Worm (Caenorhabditis elegans) whole organism, mixed stage, embryonic: ENCODE data around the gene F38B2.6.

Source experiments
- M03D4.4 ChIP-seq: sonication (generic microtip); optimal IDR thresholded peaks from 2 replicates; lab custom pipeline; 2017; ENCODE audit warnings: mild to moderate bottlenecking, missing genetic modification characterization, missing compliant biosample characterization
- bed-3 ChIP-seq: fragments of 200-800 bp; sonication (Bioruptor generic); optimal IDR thresholded peaks from 3 replicates; lab custom pipeline; 2018; ENCODE audit warnings: mild to moderate bottlenecking, missing genetic modification characterization, moderate library complexity, missing compliant biosample characterization
- blmp-1 ChIP-seq: fragments of 150-350 bp; optimal IDR thresholded peaks from 2 replicates; lab custom pipeline; 2014; ENCODE audit warnings: missing biosample characterization, missing genetic modification characterization
- ceh-39 ChIP-seq: fragments of 150-350 bp; optimal IDR thresholded peaks from 2 replicates; lab custom pipeline; 2014; ENCODE audit warnings: missing biosample characterization, missing genetic modification characterization
- ceh-83 ChIP-seq: fragments of 200-800 bp; sonication (Bioruptor generic); optimal IDR thresholded peaks from 2 replicates; lab custom pipeline; 2018; ENCODE audit warnings: mild to moderate bottlenecking, missing genetic modification characterization, missing compliant biosample characterization
- ces-1 ChIP-seq: fragments of 150-350 bp; optimal IDR thresholded peaks from 2 replicates; lab custom pipeline; 2014; ENCODE audit warnings: missing biosample characterization, missing genetic modification reagents, missing genetic modification characterization
- cnd-1 ChIP-seq: fragments of 200-800 bp; sonication (Bioruptor generic); optimal IDR thresholded peaks from 2 replicates; lab custom pipeline; 2018; ENCODE audit warnings: mild to moderate bottlenecking, missing genetic modification characterization, missing compliant biosample characterization
- drap-1 ChIP-seq: fragments of 200-800 bp; sonication (Bioruptor generic); optimal IDR thresholded peaks from 3 replicates; lab custom pipeline; 2018; ENCODE audit warnings: mild to moderate bottlenecking, missing genetic modification characterization, missing compliant biosample characterization
- elt-1 ChIP-seq: sonication (generic microtip); optimal IDR thresholded peaks from 2 replicates; lab custom pipeline; 2017; ENCODE audit warnings: missing genetic modification characterization, mild to moderate bottlenecking, missing compliant biosample characterization, antibody characterized with exemption, moderate library complexity, borderline replicate concordance; ENCODE audit not compliant: insufficient read depth
- elt-3 ChIP-seq: fragments of 150-350 bp; optimal IDR thresholded peaks from 2 replicates; lab custom pipeline; 2014; ENCODE audit warnings: missing biosample characterization, missing genetic modification characterization
- flh-1 ChIP-seq: fragments of 200-800 bp; sonication (Bioruptor generic); optimal IDR thresholded peaks from 2 replicates; lab custom pipeline; 2018; ENCODE audit warnings: mild to moderate bottlenecking, missing genetic modification characterization, moderate library complexity, missing compliant biosample characterization
- ham-2 ChIP-seq: fragments of 200-800 bp; sonication (Bioruptor generic); optimal IDR thresholded peaks from 2 replicates; lab custom pipeline; 2018; ENCODE audit warnings: mild to moderate bottlenecking, missing genetic modification characterization, missing compliant biosample characterization
- hlh-1 ChIP-seq: fragments of 150-350 bp; optimal IDR thresholded peaks from 2 replicates; lab custom pipeline; 2014; ENCODE audit warnings: missing biosample characterization, missing genetic modification reagents, missing genetic modification characterization
- lin-13 ChIP-seq: fragments of 150-350 bp; optimal IDR thresholded peaks from 2 replicates; lab custom pipeline; 2014; ENCODE audit warnings: missing biosample characterization, missing genetic modification characterization
- lin-32 ChIP-seq: fragments of 200-800 bp; sonication (Bioruptor generic); optimal IDR thresholded peaks from 2 replicates; lab custom pipeline; 2018; ENCODE audit warnings: mild to moderate bottlenecking, missing genetic modification characterization, missing compliant biosample characterization
- mab-5 ChIP-seq: fragments of 150-350 bp; optimal IDR thresholded peaks from 2 replicates; lab custom pipeline; 2014; ENCODE audit warnings: missing biosample characterization, missing genetic modification characterization
- mep-1 ChIP-seq: fragments of 150-350 bp; optimal IDR thresholded peaks from 2 replicates; lab custom pipeline; 2017; ENCODE audit warnings: missing biosample characterization, missing genetic modification reagents, missing genetic modification characterization, inconsistent platforms
- mls-2 ChIP-seq: sonication (generic microtip); optimal IDR thresholded peaks from 2 replicates; lab custom pipeline; 2016; ENCODE audit warnings: mild to moderate bottlenecking, missing genetic modification characterization, moderate library complexity, missing compliant biosample characterization
- nhr-12 ChIP-seq: fragments of 150-350 bp; optimal IDR thresholded peaks from 2 replicates; lab custom pipeline; 2014; ENCODE audit warnings: missing biosample characterization, missing genetic modification characterization
- nhr-2 ChIP-seq: fragments of 150-350 bp; optimal IDR thresholded peaks from 2 replicates; lab custom pipeline; 2014; ENCODE audit warnings: missing biosample characterization, missing genetic modification characterization
- nhr-237 ChIP-seq: fragments of 150-350 bp; optimal IDR thresholded peaks from 2 replicates; lab custom pipeline; 2014; ENCODE audit warnings: missing biosample characterization, missing genetic modification characterization
- nhr-28 ChIP-seq: fragments of 150-350 bp; optimal IDR thresholded peaks from 2 replicates; lab custom pipeline; 2014; ENCODE audit warnings: missing biosample characterization, missing genetic modification characterization
- nhr-76 ChIP-seq: sonication (generic microtip); optimal IDR thresholded peaks from 2 replicates; lab custom pipeline; 2017; ENCODE audit warnings: missing biosample characterization, missing genetic modification characterization
- pha-4 ChIP-seq: fragments of 150-350 bp; optimal IDR thresholded peaks from 2 replicates; lab custom pipeline; 2018; ENCODE audit warnings: missing biosample characterization, missing genetic modification reagents, missing genetic modification characterization
- sem-2 ChIP-seq: fragments of 200-800 bp; sonication (Bioruptor generic); optimal IDR thresholded peaks from 2 replicates; lab custom pipeline; 2018; ENCODE audit warnings: mild to moderate bottlenecking, missing genetic modification characterization, missing compliant biosample characterization
- snpc-4 ChIP-seq: fragments of 150-350 bp; optimal IDR thresholded peaks from 2 replicates; lab custom pipeline; 2014; ENCODE audit warnings: missing biosample characterization, missing genetic modification characterization
- sptf-1 ChIP-seq: sonication (generic microtip); optimal IDR thresholded peaks from 2 replicates; lab custom pipeline; 2017; ENCODE audit warnings: mild to moderate bottlenecking, missing genetic modification characterization, moderate library complexity, missing compliant biosample characterization
- tbx-8 ChIP-seq: fragments of 200-800 bp; sonication (Bioruptor generic); optimal IDR thresholded peaks from 2 replicates; lab custom pipeline; 2018; ENCODE audit warnings: mild to moderate bottlenecking, missing genetic modification characterization, moderate library complexity, missing compliant biosample characterization
- unc-120 ChIP-seq: sonication (generic microtip); optimal IDR thresholded peaks from 2 replicates; lab custom pipeline; 2017; ENCODE audit warnings: missing genetic modification characterization, missing compliant biosample characterization; ENCODE audit not compliant: poor library complexity, severe bottlenecking
- unc-39 ChIP-seq: fragments of 150-350 bp; optimal IDR thresholded peaks from 2 replicates; lab custom pipeline; 2014; ENCODE audit warnings: missing biosample characterization, missing genetic modification characterization
- unc-62 ChIP-seq: fragments of 150-350 bp; optimal IDR thresholded peaks from 2 replicates; lab custom pipeline; 2014; ENCODE audit warnings: missing biosample characterization, missing genetic modification reagents, missing genetic modification characterization
- zip-8 ChIP-seq: fragments of 150-350 bp; optimal IDR thresholded peaks from 2 replicates; lab custom pipeline; 2014; ENCODE audit warnings: missing biosample characterization, missing genetic modification characterization
- ztf-11 ChIP-seq: fragments of 150-350 bp; optimal IDR thresholded peaks from 2 replicates; lab custom pipeline; 2014; ENCODE audit warnings: missing biosample characterization, missing genetic modification characterization

The F38B2.6 gene

DNA sequence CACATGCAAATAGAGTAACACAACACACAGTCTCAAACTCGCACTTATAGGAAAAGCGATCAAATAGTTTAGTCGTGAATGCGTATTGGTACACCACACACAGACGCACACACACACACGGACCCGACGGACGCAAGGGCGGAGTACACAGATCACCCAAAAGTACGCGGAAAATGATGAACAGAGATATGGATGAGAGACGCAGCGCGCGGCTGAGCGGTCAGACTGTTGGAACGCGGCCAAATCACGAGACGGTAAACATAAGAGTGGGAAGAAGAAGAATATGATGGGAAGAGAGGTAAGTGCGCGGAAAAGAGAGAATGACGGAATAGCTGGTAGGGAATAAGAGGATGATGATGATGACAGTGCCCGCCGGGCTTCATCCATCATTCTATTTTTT is 33.0 kb downstream of the F38B2.6 start:
- no peak for TF ChIP-seq unc-39 (tag; lab: Kevin White, UChicago)
- TF ChIP-seq unc-62 (GFP tag; lab: Kevin White, UChicago) = peak; percentile 24
- TF ChIP-seq ztf-11 (tag; lab: Kevin White, UChicago) = no peak
- no peak for TF ChIP-seq unc-120
- TF ChIP-seq ces-1 (GFP tag; lab: Kevin White, UChicago) = no peak
- peak; percentile 71 for TF ChIP-seq drap-1 (GFP tag; lab: Kevin White, UChicago)
- TF ChIP-seq elt-3 (tag; lab: Kevin White, UChicago) = no peak
- no peak for TF ChIP-seq ceh-83 (GFP tag; lab: Kevin White, UChicago)
- TF ChIP-seq nhr-237 (tag; lab: Kevin White, UChicago) = no peak
- TF ChIP-seq pha-4 = peak; percentile 82
- no peak for TF ChIP-seq nhr-76 (tag; lab: Kevin White, UChicago)
- TF ChIP-seq zip-8 (tag; lab: Kevin White, UChicago) = no peak
- TF ChIP-seq mep-1 (tag; lab: Kevin White, UChicago) = no peak
- TF ChIP-seq lin-13 = no peak
- peak; percentile 73 for TF ChIP-seq ham-2
- TF ChIP-seq hlh-1 (tag; lab: Kevin White, UChicago) = peak; percentile 32
- TF ChIP-seq ceh-39 (tag; lab: Kevin White, UChicago) = no peak
- TF ChIP-seq tbx-8 (GFP tag; lab: Kevin White, UChicago) = no peak
- TF ChIP-seq bed-3 = no peak
- no peak for TF ChIP-seq nhr-12 (tag; lab: Kevin White, UChicago)
- TF ChIP-seq sptf-1 (tag; lab: Kevin White, UChicago) = peak; percentile 53
- no peak for TF ChIP-seq mab-5 (tag; lab: Kevin White, UChicago)
- no peak for TF ChIP-seq nhr-28 (tag; lab: Kevin White, UChicago)
- TF ChIP-seq M03D4.4 = peak; percentile 59
- no peak for TF ChIP-seq cnd-1
- no peak for TF ChIP-seq snpc-4 (tag; lab: Kevin White, UChicago)
- TF ChIP-seq elt-1 (tag; lab: Kevin White, UChicago) = no peak
- peak; percentile 40 for TF ChIP-seq mls-2

DNA sequence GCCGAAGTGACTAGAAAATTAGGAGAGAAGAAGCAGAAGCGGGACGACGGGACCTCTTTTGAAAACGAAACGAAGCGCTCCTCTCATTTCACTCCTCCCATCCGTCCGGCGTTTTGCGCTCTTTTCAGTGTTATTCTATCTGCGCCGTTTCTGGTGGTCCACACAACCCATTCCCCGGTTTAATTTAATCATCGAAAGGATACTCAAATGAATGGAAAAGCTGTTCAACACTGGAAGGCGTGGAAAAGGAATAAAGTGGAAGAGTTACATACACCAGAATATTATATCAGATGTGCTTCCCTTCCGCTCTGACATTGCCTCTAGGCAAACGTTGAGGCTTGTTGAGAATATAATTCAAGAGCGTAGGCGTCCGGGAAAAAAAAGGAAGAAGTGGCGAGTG is 36.0 kb downstream of the F38B2.6 start:
- no peak for TF ChIP-seq bed-3
- TF ChIP-seq ces-1 (GFP tag; lab: Kevin White, UChicago) = peak; percentile 76

DNA sequence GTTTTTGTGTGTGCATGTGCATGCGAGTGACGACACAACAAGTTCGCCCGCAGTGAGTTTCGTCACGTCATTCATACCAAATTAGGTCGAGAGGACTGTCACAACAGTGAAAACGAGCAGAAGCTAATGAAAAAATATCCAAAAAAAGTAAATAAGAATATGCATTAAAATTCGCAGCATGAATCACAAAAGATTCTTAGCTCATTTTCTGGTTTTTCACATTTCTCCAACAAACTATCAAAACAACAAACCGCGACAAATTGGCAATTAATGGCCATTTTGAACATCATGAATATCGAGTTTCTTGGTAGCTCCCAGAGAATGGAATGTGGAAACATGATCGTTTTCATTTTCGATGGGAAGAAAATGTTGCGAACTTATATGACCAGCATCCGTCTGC is 37.4 kb downstream of the F38B2.6 start:
- TF ChIP-seq pha-4 (no peak), ceh-83 (GFP tag; lab: Kevin White, UChicago) (no peak), M03D4.4 (no peak)
- TF ChIP-seq, all 35 proteins: peak for 0

DNA sequence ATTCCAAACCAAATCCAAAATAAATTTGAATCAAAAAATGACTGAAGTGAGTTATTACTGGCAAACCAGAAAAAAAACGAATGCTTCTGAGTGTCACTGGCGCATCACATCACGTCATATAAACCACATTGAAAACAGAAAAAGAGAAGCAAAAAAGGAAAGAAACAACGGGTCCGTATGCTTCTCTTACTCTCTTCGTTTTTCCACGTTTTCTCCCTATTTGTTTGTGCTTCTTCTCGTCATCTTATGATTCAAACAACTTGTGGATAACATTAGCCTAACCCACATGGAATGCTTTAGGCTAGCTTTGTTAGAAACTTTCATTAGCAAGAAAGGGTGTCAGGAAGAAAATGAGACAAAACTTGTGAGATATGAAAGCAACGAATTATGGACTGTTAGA is 39.6 kb downstream of the F38B2.6 start:
- TF ChIP-seq lin-32 (GFP tag; lab: Kevin White, UChicago) = no peak
- TF ChIP-seq blmp-1 (tag; lab: Kevin White, UChicago) = no peak
- no peak for TF ChIP-seq pha-4
- TF ChIP-seq elt-1 (tag; lab: Kevin White, UChicago) = no peak

DNA sequence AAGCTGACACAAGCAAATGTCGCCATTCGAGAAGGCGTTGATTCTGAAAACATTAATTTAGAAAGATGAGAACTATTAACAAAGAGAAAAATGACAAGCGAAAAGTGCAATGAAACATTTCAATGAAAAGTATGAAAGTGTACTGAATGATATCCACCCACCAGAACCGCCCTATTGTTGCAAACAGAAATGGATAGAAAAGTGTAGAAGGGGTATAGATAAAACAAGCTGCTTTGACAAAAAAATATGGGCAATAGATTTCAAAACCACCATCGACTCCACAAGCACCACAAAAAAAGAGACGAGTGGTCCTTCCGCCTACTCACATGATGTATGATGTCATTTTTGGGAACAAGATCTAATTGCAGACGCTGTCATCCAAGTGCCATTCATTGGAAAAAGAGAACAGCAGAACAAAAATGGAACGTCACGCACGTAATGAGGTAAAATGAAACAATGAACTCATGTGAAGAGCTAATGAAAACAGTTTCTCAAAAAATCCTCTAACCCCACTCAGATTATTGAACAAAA is 40.4 kb downstream of the F38B2.6 start, which contains the start of gene C34F6.10:
C34F6.10 (minus strand) TSS at position 51 of the 531 bp plus-strand sequence.
- no peak for TF ChIP-seq mab-5 (tag; lab: Kevin White, UChicago)
- no peak for TF ChIP-seq cnd-1
- no peak for TF ChIP-seq ztf-11 (tag; lab: Kevin White, UChicago)
- no peak for TF ChIP-seq elt-3 (tag; lab: Kevin White, UChicago)
- TF ChIP-seq unc-120 = no peak
- no peak for TF ChIP-seq nhr-237 (tag; lab: Kevin White, UChicago)
- no peak for TF ChIP-seq sem-2 (GFP tag; lab: Kevin White, UChicago)
- TF ChIP-seq drap-1 (GFP tag; lab: Kevin White, UChicago) = no peak
- no peak for TF ChIP-seq M03D4.4
- TF ChIP-seq snpc-4 (tag; lab: Kevin White, UChicago) = no peak
- no peak for TF ChIP-seq hlh-1 (tag; lab: Kevin White, UChicago)
- TF ChIP-seq lin-32 (GFP tag; lab: Kevin White, UChicago) = no peak
- no peak for TF ChIP-seq zip-8 (tag; lab: Kevin White, UChicago)
- no peak for TF ChIP-seq nhr-2 (tag; lab: Kevin White, UChicago)
- no peak for TF ChIP-seq sptf-1 (tag; lab: Kevin White, UChicago)
- no peak for TF ChIP-seq flh-1 (GFP tag; lab: Kevin White, UChicago)
- TF ChIP-seq ceh-39 (tag; lab: Kevin White, UChicago) = no peak
- TF ChIP-seq lin-13 = no peak
- TF ChIP-seq nhr-12 (tag; lab: Kevin White, UChicago) = no peak
- no peak for TF ChIP-seq ham-2
